Fruit fly (Drosophila melanogaster) whole organism: ENCODE measurements around the gene CG10431.

ENCODE experiments used
- CG8478 ChIP-seq: fragments of >200 bp; optimal IDR thresholded peaks from 2 replicates; lab custom pipeline; 2018; ENCODE audit warnings: inconsistent platforms
- Dll ChIP-seq: fragments of >200 bp; optimal IDR thresholded peaks from 2 replicates; lab custom pipeline; 2017
- EcR ChIP-seq, 2 experiments: fragments of >200 bp; optimal IDR thresholded peaks; 2 replicates each; lab custom pipeline; 2017; ENCODE audit warnings: missing biosample characterization in 2 of 2, missing genetic modification characterization in 2 of 2, missing genetic modification reagents in 2 of 2
- pan ChIP-seq: fragments of >200 bp; optimal IDR thresholded peaks from 2 replicates; lab custom pipeline; 2017
- psq ChIP-seq: fragments of >200 bp; optimal IDR thresholded peaks from 2 replicates; lab custom pipeline; 2017
- usp ChIP-seq: fragments of >200 bp; optimal IDR thresholded peaks from 2 replicates; lab custom pipeline; 2017; ENCODE audit warnings: missing biosample characterization, missing genetic modification characterization, mixed read lengths

CG10431 gene

dm6 chr2L:18955666-18956065, 18.8 kb upstream of the CG10431 start:
- TF ChIP-seq pan = peak; percentile 7
- no peak for TF ChIP-seq EcR (GFP tag; optimal IDR thresholded peaks at IDR 0.05; lab: Kevin White, UChicago)
- TF ChIP-seq CG8478 (lab: Kevin White, UChicago) = no peak

- no peak for TF ChIP-seq CG8478 (lab: Kevin White, UChicago)
- no peak for TF ChIP-seq EcR (GFP tag; optimal IDR thresholded peaks at IDR 0.05; lab: Kevin White, UChicago)
- TF ChIP-seq pan = no peak
- no peak for TF ChIP-seq Dll
- no peak for TF ChIP-seq psq (lab: Kevin White, UChicago)
- TF ChIP-seq usp = no peak
These were observed 17.3 kb upstream of the CG10431 start, which contains the start of gene Bhmt for dm6 chr2L:18957142-18957674. Bhmt (minus strand) TSS chr2L:18957311.

dm6 chr2L:18965367-18966213, 8.9 kb upstream of the CG10431 start:
- TF ChIP-seq pan (peak; percentile 59), psq (lab: Kevin White, UChicago) (no peak), Dll (no peak), EcR (GFP tag; optimal IDR thresholded peaks at IDR 0.05; lab: Kevin White, UChicago) (no peak), usp (no peak), CG8478 (lab: Kevin White, UChicago) (no peak)

dm6 chr2L:18966214-18966556, 8.3 kb upstream of the CG10431 start:
- no peak for TF ChIP-seq usp
- TF ChIP-seq pan = no peak
- no peak for TF ChIP-seq EcR (GFP tag; optimal IDR thresholded peaks at IDR 0.05; lab: Kevin White, UChicago)
- TF ChIP-seq psq (lab: Kevin White, UChicago) = no peak
- TF ChIP-seq Dll = no peak
- TF ChIP-seq CG8478 (lab: Kevin White, UChicago) = no peak

dm6 chr2L:18966844-18967243, 7.7 kb upstream of the CG10431 start:
- TF ChIP-seq pan (peak; percentile 63), usp (no peak)

dm6 chr2L:18967897-18968296, 6.6 kb upstream of the CG10431 start:
- no peak for TF ChIP-seq Dll
- TF ChIP-seq CG8478 (lab: Kevin White, UChicago) = no peak
- TF ChIP-seq usp = no peak
- TF ChIP-seq EcR (GFP tag; optimal IDR thresholded peaks at IDR 0.05; lab: Kevin White, UChicago) = no peak
- TF ChIP-seq psq (lab: Kevin White, UChicago) = no peak
- TF ChIP-seq pan = no peak

- TF ChIP-seq usp (no peak), CG8478 (lab: Kevin White, UChicago) (peak; percentile 14), Dll (no peak)
These were observed 6.0 kb upstream of the CG10431 start, which contains the start of the genes Nak and Tango6 for dm6 chr2L:18968370-18969105. Nak (minus strand) TSS chr2L:18968744. Tango6 (plus strand) TSS chr2L:18969028.

- TF ChIP-seq EcR (GFP tag; optimal IDR thresholded peaks at IDR 0.05; lab: Kevin White, UChicago) (no peak), pan (no peak), usp (no peak), psq (lab: Kevin White, UChicago) (no peak), CG8478 (lab: Kevin White, UChicago) (no peak), Dll (no peak)
These were observed 2.2 kb downstream of the CG10431 start for dm6 chr2L:18976749-18977148.

dm6 chr2L:18978923-18979322, 4.4 kb downstream of the CG10431 start:
- no peak for TF ChIP-seq Dll

dm6 chr2L:18979407-18979806, 4.9 kb downstream of the CG10431 start:
- TF ChIP-seq usp = no peak
- TF ChIP-seq Dll = no peak
- no peak for TF ChIP-seq pan
- no peak for TF ChIP-seq EcR (GFP tag; optimal IDR thresholded peaks at IDR 0.05; lab: Kevin White, UChicago)
- no peak for TF ChIP-seq psq (lab: Kevin White, UChicago)
- no peak for TF ChIP-seq CG8478 (lab: Kevin White, UChicago)

dm6 chr2L:18980982-18981381, 6.5 kb downstream of the CG10431 start:
- TF ChIP-seq Dll (no peak), usp (no peak), pan (no peak), CG8478 (lab: Kevin White, UChicago) (no peak), psq (lab: Kevin White, UChicago) (no peak), EcR (GFP tag; optimal IDR thresholded peaks at IDR 0.05; lab: Kevin White, UChicago) (no peak)

dm6 chr2L:18981484-18981883, 7.0 kb downstream of the CG10431 start:
- no peak for TF ChIP-seq psq (lab: Kevin White, UChicago)
- no peak for TF ChIP-seq CG8478 (lab: Kevin White, UChicago)
- TF ChIP-seq EcR (GFP tag; optimal IDR thresholded peaks at IDR 0.05; lab: Kevin White, UChicago) = no peak
- TF ChIP-seq Dll = no peak
- no peak for TF ChIP-seq usp
- no peak for TF ChIP-seq pan
